Fruit fly (Drosophila melanogaster): ENCODE results near the gene CG11779.
A peak's percentile ranks its signal among the peaks of the same experiment; 100 is the strongest.

CG11779 gene

DNA sequence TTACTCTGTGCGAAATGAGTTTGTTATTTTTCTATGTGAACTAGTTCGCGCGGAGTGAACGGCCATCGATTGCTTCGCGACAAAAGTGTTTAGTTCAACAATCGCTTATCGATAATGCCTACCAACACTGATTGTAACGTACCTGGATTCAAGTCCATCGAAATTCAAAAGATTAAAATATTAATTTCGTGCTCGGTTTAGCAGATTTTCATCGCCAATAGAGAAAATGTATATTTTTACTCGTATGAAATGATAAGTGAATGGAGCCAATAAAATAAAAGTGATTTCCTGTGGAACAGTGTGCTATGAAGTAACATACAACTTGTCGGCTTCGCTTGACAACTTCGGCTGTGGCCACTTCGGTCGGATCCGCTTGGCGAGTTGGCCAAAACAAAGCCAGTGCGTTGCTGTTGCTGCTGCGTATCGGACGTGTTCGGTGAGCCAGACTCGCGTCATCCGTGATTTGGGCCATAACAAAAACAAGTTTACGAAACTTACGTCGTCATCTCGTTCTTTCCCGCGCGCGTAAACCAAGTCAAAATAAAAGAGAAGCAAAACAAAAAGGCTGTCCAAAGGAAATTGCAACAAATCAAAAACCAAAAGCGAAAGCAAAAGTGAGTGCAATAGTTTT is 20.7 kb upstream of the CG11779 start, which contains the start of the genes CG5555 and myd (continued):
- TF ChIP-seq CG12104 (GFP tag; optimal IDR thresholded peaks at IDR 0.05) (no peak), hkb (optimal IDR thresholded peaks at IDR 0.05) (no peak), hkb (GFP tag; IDR thresholded peaks at IDR 0.05) (peak; percentile 38; the same call in 1 of the 2 replicates), CG9437 (GFP tag; optimal IDR thresholded peaks at IDR 0.05) (no peak), CG5180 (GFP tag; optimal IDR thresholded peaks at IDR 0.05) (peak; percentile 96), jumu (GFP tag; optimal IDR thresholded peaks at IDR 0.05) (no peak), CG4707 (GFP tag; optimal IDR thresholded peaks at IDR 0.05) (no peak), br (optimal IDR thresholded peaks at IDR 0.05) (no peak), CG11504 (tag; optimal IDR thresholded peaks at IDR 0.05) (no peak), ind (GFP tag; optimal IDR thresholded peaks at IDR 0.05) (no peak), rib (GFP tag; IDR thresholded peaks at IDR 0.05) (0 out of 2 replicates have a peak, but pooled peaks have one; percentile 60), CG9727 (GFP tag; optimal IDR thresholded peaks at IDR 0.05) (no peak), CG10654 (GFP tag; optimal IDR thresholded peaks at IDR 0.05) (no peak), Kr (GFP tag; optimal IDR thresholded peaks at IDR 0.05) (no peak), chm (GFP tag; IDR thresholded peaks at IDR 0.05) (peak; percentile 28; the same call in 1 of the 2 replicates), CG13894 (tag; optimal IDR thresholded peaks at IDR 0.05) (peak; percentile 46), Vsx1 (GFP tag; optimal IDR thresholded peaks at IDR 0.05) (no peak), Adf1 (GFP tag; IDR thresholded peaks at IDR 0.05) (peak; percentile 54; the same call in 1 of the 2 replicates), lov (optimal IDR thresholded peaks at IDR 0.05) (no peak), lov (GFP tag; IDR thresholded peaks at IDR 0.05) (0 out of 3 replicates have a peak, but pooled peaks have one; percentile 12), yki (optimal IDR thresholded peaks at IDR 0.05) (no peak), wek (GFP tag; optimal IDR thresholded peaks at IDR 0.05) (no peak), CG12391 (tag; optimal IDR thresholded peaks at IDR 0.05) (peak; percentile 49), HHEX (GFP tag; optimal IDR thresholded peaks at IDR 0.05) (no peak), chn (GFP tag; optimal IDR thresholded peaks at IDR 0.05) (peak; percentile 38), CG2712 (tag; optimal IDR thresholded peaks at IDR 0.05) (peak; percentile 26), HmgD (GFP tag; optimal IDR thresholded peaks at IDR 0.05) (no peak), salm (tag; optimal IDR thresholded peaks at IDR 0.05) (no peak), Sry-δ (GFP tag; optimal IDR thresholded peaks at IDR 0.05) (peak; percentile 53), CG10565 (GFP tag; optimal IDR thresholded peaks at IDR 0.05) (no peak), CG9932 (GFP tag; IDR thresholded peaks at IDR 0.05) (peak; percentile 74), CG10209 (GFP tag; optimal IDR thresholded peaks at IDR 0.05) (peak; percentile 8), CG32767 (GFP tag; IDR thresholded peaks at IDR 0.05) (no peak), eyg (GFP tag; optimal IDR thresholded peaks at IDR 0.05) (peak; percentile 45), phol (tag; optimal IDR thresholded peaks at IDR 0.05) (peak; percentile 35), twi (tag; optimal IDR thresholded peaks at IDR 0.05) (no peak), CG8281 (tag; optimal IDR thresholded peaks at IDR 0.05) (no peak), seq (GFP tag; IDR thresholded peaks at IDR 0.05) (peak; percentile 15; the same call in 1 of the 2 replicates), CG15073 (GFP tag; optimal IDR thresholded peaks at IDR 0.05) (no peak), E2f2 (GFP tag; IDR thresholded peaks at IDR 0.05) (peak; percentile 86), Hey (tag; optimal IDR thresholded peaks at IDR 0.05) (no peak), tap (tag; optimal IDR thresholded peaks at IDR 0.05) (no peak), run (tag; optimal IDR thresholded peaks at IDR 0.05) (no peak), CrebB (tag; optimal IDR thresholded peaks at IDR 0.05) (peak; percentile 32), Atf6 (GFP tag; IDR thresholded peaks at IDR 0.05) (peak; percentile 74), C15 (GFP tag; IDR thresholded peaks at IDR 0.05) (no peak), CG3995 (GFP tag; optimal IDR thresholded peaks at IDR 0.05) (peak; percentile 87), Dll (GFP tag; IDR thresholded peaks at IDR 0.05; ENCODE audit: partially characterized antibody) (peak; percentile 78), luna (GFP tag; optimal IDR thresholded peaks at IDR 0.05) (no peak), CG13296 (GFP tag; optimal IDR thresholded peaks at IDR 0.05) (peak; percentile 46), dysf (GFP tag; IDR thresholded peaks at IDR 0.05) (peak; percentile 48; the same call in 2 of the 3 replicates)

All from whole organism, embryonic.